Fruit fly (Drosophila melanogaster): ENCODE measurements around the gene CG15764.

Gene CG15764

DNA sequence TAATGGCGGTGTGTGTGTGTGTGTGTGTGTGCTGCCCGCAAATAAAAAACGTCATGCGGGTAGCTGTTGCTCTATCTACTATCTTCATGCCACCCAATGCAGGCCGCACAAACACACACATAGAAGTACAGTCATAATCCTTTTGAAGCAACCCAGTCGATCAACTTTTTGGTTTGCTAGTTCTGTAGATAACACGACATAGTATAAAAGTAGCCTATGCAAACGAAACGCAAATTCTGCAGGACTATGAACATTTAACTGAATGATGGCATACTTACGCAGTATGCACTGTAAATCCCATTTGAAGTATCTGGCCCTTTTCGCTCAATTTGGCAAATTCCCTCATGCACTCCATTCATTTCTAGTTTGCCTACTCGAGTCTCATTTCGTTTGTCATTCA lies 2.8 kb upstream of the CG15764 start:
- TF ChIP-seq EcR (GFP tag; optimal IDR thresholded peaks at IDR 0.05): no peak
- TF ChIP-seq fd96Ca (GFP tag; IDR thresholded peaks at IDR 0.05): peak; percentile 48; the same call in 1 of the 3 replicates
- peak; percentile 56; the same call in 1 of the 3 replicates for TF ChIP-seq CG4496 (GFP tag; IDR thresholded peaks at IDR 0.05)

DNA sequence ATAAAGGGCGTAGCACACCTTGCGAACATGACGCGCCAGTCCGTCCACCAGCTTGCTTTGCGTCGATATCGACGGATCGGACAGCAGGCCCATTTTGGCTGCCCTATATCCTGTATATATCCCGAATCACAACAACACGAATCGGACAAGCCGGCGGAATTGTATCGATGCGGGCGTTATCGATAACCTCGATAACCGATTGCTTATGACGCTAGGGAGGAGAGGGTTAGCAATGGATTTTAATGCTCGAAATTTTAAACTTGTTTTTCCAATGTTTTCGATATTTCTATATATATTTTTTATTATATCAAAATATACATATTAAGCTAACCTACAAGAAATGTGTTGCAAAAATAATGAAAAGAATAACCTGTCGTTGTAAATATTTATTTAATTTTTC lies 4.3 kb downstream of the CG15764 start, which contains the start of gene GAA1:
TSS of gene GAA1 (minus strand) at position 194 of the 400 bp plus-strand sequence.
- TF ChIP-seq CG9948 (tag; optimal IDR thresholded peaks at IDR 0.05): no peak
- peak; percentile 9 for TF ChIP-seq CG17806 (tag; optimal IDR thresholded peaks at IDR 0.05)
- no peak for TF ChIP-seq Pif1B (GFP tag; optimal IDR thresholded peaks at IDR 0.05)
- TF ChIP-seq CG8159 (tag; optimal IDR thresholded peaks at IDR 0.05): no peak

DNA sequence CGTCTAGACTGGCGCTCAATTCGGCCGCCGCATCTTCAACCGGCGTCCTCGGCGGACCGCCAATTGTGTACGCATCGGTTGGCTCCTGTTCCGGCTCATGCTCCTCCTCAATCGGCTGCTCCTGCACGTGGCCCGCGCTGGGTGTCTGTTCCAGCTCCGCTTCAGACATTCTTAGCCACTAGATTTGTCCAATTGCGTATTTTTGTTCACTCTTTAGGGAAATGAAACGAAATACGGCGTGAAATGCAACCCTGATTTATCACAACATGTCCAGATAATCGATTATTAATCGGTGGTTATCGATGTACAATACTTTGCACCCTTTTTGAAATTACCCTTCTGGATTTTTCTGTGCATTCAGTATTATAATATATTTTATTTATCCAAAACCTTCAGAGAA lies 7.7 kb downstream of the CG15764 start, which contains the start of gene mof:
TSS of gene mof (minus strand) at position 270 of the 400 bp plus-strand sequence.
- no peak for TF ChIP-seq rn (GFP tag; IDR thresholded peaks at IDR 0.05)
- TF ChIP-seq CG8159 (tag; optimal IDR thresholded peaks at IDR 0.05): no peak
- TF ChIP-seq CG9948 (tag; optimal IDR thresholded peaks at IDR 0.05): no peak
- no peak for TF ChIP-seq CG17806 (tag; optimal IDR thresholded peaks at IDR 0.05)
- TF ChIP-seq CG34367 (tag; optimal IDR thresholded peaks at IDR 0.05): no peak
- no peak for TF ChIP-seq fd96Ca (GFP tag; IDR thresholded peaks at IDR 0.05)
- TF ChIP-seq Pif1A (GFP tag; optimal IDR thresholded peaks at IDR 0.05): no peak
- no peak for TF ChIP-seq D1 (tag; optimal IDR thresholded peaks at IDR 0.05)
- no peak for TF ChIP-seq EcR (GFP tag; optimal IDR thresholded peaks at IDR 0.05)
- no peak for TF ChIP-seq CG32121 (GFP tag; IDR thresholded peaks at IDR 0.05)
- no peak for TF ChIP-seq gl (tag; optimal IDR thresholded peaks at IDR 0.05)
- TF ChIP-seq CG15710 (tag; optimal IDR thresholded peaks at IDR 0.05): no peak

DNA sequence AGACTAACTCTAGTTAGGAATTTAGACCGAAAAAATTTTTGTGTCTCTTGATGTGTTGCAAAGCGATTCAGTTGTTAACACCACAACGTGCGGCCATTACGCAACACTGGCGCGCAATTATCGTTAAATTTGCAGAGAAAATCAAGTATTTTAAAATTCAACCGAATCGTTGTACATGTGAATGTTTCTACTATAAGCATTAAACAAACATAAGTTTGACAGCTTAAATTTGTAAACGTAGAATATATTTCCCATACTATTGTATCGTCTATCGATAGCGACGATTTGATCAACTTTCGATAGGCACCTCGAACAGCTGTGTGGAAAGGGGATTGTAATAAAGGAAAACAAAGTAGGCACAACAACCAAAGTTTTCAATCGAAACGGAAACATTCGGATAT lies 10.6 kb downstream of the CG15764 start, which contains the start of the genes Usp30 and CG16721:
TSS of gene Usp30 (minus strand) at position 245 of the 401 bp plus-strand sequence.
TSS of gene CG16721 (plus strand) at position 327 of the 401 bp plus-strand sequence.
- TF ChIP-seq CG8301 (tag; optimal IDR thresholded peaks at IDR 0.05): no peak
- no peak for TF ChIP-seq CG9948 (tag; optimal IDR thresholded peaks at IDR 0.05)
- TF ChIP-seq CG15710 (tag; optimal IDR thresholded peaks at IDR 0.05): peak; percentile 24
- no peak for TF ChIP-seq gl (tag; optimal IDR thresholded peaks at IDR 0.05)
- peak; percentile 54; the same call in 2 of the 3 replicates for TF ChIP-seq CG4496 (GFP tag; IDR thresholded peaks at IDR 0.05)
- no peak for TF ChIP-seq Pif1A (GFP tag; optimal IDR thresholded peaks at IDR 0.05)
- no peak for TF ChIP-seq CG17806 (tag; optimal IDR thresholded peaks at IDR 0.05)
- no peak for TF ChIP-seq CG34367 (tag; optimal IDR thresholded peaks at IDR 0.05)
- TF ChIP-seq CG10348 (GFP tag; IDR thresholded peaks at IDR 0.05): no peak
- no peak for TF ChIP-seq CG12605 (GFP tag; IDR thresholded peaks at IDR 0.05)
- peak; percentile 48; the same call in 1 of the 2 replicates for TF ChIP-seq CG32121 (GFP tag; IDR thresholded peaks at IDR 0.05)
- no peak for TF ChIP-seq CG13204 (GFP tag; optimal IDR thresholded peaks at IDR 0.05)
- TF ChIP-seq fd96Ca (GFP tag; IDR thresholded peaks at IDR 0.05): 0 out of 3 replicates have a peak, but pooled peaks have one; percentile 21
- TF ChIP-seq Ets98B (GFP tag; IDR thresholded peaks at IDR 0.05): no peak
- peak; percentile 13 for TF ChIP-seq Snoo (tag; optimal IDR thresholded peaks at IDR 0.05)
- no peak for TF ChIP-seq D1 (tag; optimal IDR thresholded peaks at IDR 0.05)
- no peak for TF ChIP-seq CG14655 (GFP tag; optimal IDR thresholded peaks at IDR 0.05)
- TF ChIP-seq CG8159 (tag; optimal IDR thresholded peaks at IDR 0.05): peak; percentile 22
- no peak for TF ChIP-seq Pif1B (GFP tag; optimal IDR thresholded peaks at IDR 0.05)
- no peak for TF ChIP-seq rn (GFP tag; IDR thresholded peaks at IDR 0.05)
- no peak for TF ChIP-seq EcR (GFP tag; optimal IDR thresholded peaks at IDR 0.05)

DNA sequence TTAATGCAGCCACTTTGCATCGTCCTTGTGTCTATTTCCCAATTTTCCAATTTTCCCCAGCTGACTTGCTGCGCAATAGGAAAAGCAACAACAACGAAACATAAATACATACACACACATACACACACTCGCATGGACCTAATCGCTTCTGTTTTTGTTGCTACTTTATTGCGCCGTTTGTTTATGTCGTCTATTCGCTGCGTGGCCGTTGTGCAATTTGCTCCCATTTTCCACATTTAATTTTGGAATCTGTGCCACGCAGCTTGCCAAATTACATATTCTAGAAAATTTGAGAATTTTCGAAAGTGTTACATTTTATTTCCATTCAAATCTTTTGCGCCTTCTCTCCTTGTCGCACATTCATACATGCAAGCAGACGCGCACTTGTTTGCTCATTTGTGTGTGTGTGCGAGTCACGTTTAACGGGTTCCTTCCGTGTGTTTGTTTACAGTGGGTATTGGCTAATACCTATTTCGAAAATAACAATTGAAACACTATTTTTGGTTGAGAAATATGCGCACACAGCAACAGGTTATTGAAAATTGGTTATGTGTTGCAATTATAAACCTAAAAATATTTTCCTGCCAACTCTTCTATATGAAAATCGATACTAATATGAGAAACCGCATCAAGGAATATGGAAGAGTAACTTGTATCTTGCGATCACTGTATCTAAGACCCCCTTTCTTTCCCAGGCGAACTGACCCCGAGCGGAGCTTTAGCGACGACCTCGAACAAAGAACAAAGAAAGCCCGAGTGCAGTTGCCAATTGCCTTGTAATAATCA lies 11.4 kb downstream of the CG15764 start:
- TF ChIP-seq Snoo (tag; optimal IDR thresholded peaks at IDR 0.05) (peak; percentile 72), EcR (GFP tag; optimal IDR thresholded peaks at IDR 0.05) (peak; percentile 48), CG12605 (GFP tag; IDR thresholded peaks at IDR 0.05) (peak; percentile 72), CG34367 (tag; optimal IDR thresholded peaks at IDR 0.05) (peak; percentile 68), rn (GFP tag; IDR thresholded peaks at IDR 0.05) (peak; percentile 60; the same call in 1 of the 2 replicates), D1 (tag; optimal IDR thresholded peaks at IDR 0.05) (no peak), CG13204 (GFP tag; optimal IDR thresholded peaks at IDR 0.05) (no peak), CG8301 (tag; optimal IDR thresholded peaks at IDR 0.05) (peak; percentile 82), Pif1A (GFP tag; optimal IDR thresholded peaks at IDR 0.05) (peak; percentile 77), gl (tag; optimal IDR thresholded peaks at IDR 0.05) (peak; percentile 60), CG32121 (GFP tag; IDR thresholded peaks at IDR 0.05) (peak; percentile 79), CG17806 (tag; optimal IDR thresholded peaks at IDR 0.05) (peak; percentile 80), fd96Ca (GFP tag; IDR thresholded peaks at IDR 0.05) (peak; percentile 73; the same call in 2 of the 3 replicates), CG15710 (tag; optimal IDR thresholded peaks at IDR 0.05) (peak; percentile 76), Pif1B (GFP tag; optimal IDR thresholded peaks at IDR 0.05) (peak; percentile 86), CG10348 (GFP tag; IDR thresholded peaks at IDR 0.05) (peak; percentile 73), CG4496 (GFP tag; IDR thresholded peaks at IDR 0.05) (peak; percentile 81), Ets98B (GFP tag; IDR thresholded peaks at IDR 0.05) (peak; percentile 80), CG8159 (tag; optimal IDR thresholded peaks at IDR 0.05) (peak; percentile 79), CG14655 (GFP tag; optimal IDR thresholded peaks at IDR 0.05) (no peak), CG9948 (tag; optimal IDR thresholded peaks at IDR 0.05) (peak; percentile 74)

DNA sequence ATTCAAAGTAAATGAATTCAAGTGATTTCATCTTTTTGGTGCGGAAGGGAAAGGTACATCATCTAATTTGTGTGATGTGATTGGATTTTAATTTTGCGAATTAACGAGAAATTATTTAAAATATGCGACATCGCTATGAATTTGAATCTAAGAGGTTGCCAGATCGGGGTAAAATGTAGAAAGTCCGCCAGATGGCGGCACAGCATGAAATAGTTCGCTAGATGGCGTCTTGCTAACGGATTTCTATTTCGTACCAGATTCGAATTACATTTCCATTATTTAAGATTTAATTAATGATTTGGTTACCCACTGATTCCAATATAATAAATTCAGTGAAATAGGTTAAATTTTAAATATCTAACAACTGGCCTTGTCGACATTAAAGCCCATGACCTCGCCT lies 14.5 kb downstream of the CG15764 start:
- 0 out of 3 replicates have a peak, but pooled peaks have one; percentile 30 for TF ChIP-seq CG4496 (GFP tag; IDR thresholded peaks at IDR 0.05)
- TF ChIP-seq Pif1B (GFP tag; optimal IDR thresholded peaks at IDR 0.05): no peak
